Fruit fly (Drosophila melanogaster): Measurements from ENCODE around the gene Tgs1.
A peak's percentile ranks its signal among the peaks of the same experiment; 100 is the strongest.

Tgs1 gene

DNA sequence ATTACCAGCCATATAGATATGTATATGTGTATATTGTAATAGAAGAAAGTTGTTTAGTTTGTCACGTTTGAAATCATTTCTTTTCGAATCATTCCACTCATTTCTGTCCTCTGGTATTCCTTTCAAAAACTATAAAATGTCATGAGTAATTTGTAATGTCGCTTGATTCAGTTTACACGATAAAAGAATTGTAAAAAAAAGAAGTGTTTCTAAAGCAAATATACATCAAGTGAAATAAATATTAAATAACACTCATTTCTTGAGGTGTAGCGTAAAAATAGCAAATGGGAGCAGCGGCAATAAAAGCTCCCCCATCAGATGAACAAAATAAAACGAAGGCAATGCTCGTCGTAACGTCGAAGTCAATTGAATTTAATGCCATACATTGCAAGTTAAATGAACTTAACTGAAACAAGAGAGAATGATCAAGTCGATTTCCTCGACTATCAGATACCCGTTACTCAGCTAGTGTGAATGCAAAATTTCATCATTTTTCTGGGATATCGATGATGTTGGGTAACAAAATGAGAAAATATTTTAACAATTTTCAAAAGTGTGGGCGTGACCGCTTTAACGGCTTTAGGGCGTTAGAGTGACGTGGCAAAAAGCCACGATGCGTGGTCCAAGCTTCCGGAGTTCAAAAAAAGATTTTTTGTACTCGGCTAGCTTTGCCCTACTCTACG lies 40.1 kb downstream of the Tgs1 start (continued):
- TF ChIP-seq CG4318 (GFP tag; optimal IDR thresholded peaks at IDR 0.05) (no peak), Ets96B (tag; optimal IDR thresholded peaks at IDR 0.05) (peak; percentile 54), CG10669 (GFP tag; optimal IDR thresholded peaks at IDR 0.05) (peak; percentile 40), CG32006 (GFP tag; optimal IDR thresholded peaks at IDR 0.05) (peak; percentile 65), CG9139 (GFP tag; optimal IDR thresholded peaks at IDR 0.05) (no peak), ss (GFP tag; optimal IDR thresholded peaks at IDR 0.05) (peak in 1 of 2 experiments; percentile 28), Eip78C (GFP tag) (peak; percentile 89), CG10631 (GFP tag; optimal IDR thresholded peaks at IDR 0.05) (peak; percentile 9), net (GFP tag; optimal IDR thresholded peaks at IDR 0.05) (peak; percentile 43), salr (GFP tag; optimal IDR thresholded peaks at IDR 0.05) (peak; percentile 22 to 24), lz (GFP tag; optimal IDR thresholded peaks at IDR 0.05) (peak; percentile 18), CG6276 (GFP tag; optimal IDR thresholded peaks at IDR 0.05) (no peak), CG3032 (tag; optimal IDR thresholded peaks at IDR 0.05) (peak; percentile 28), dsx (GFP tag; optimal IDR thresholded peaks at IDR 0.05; ENCODE audit: poor library complexity, severe bottlenecking) (peak; percentile 11), Ets21C (GFP tag; optimal IDR thresholded peaks at IDR 0.05) (no peak)

DNA sequence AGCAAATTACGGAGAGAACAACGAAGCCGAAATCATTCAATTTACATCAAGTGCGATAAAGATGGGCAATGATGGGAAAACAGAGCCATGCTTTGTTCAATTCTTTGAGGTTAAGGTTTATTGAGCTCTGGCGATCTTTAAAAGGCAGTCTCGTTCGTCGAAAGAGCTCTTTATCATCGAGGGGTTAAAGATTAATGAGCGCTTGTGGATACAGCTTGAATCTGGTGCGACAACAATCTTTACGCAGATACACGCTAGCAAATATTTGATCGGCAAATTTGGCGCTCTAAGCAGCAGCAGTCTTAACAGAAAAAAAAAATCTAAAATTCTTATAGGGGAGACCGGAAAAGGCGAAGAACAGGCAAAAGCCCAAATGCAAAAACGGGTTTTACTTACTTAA lies 40.8 kb downstream of the Tgs1 start:
- TF ChIP-seq vri (GFP tag; optimal IDR thresholded peaks at IDR 0.05): peak; percentile 8
- no peak for TF ChIP-seq Blimp-1 (GFP tag; optimal IDR thresholded peaks at IDR 0.05)
- peak; percentile 71 for TF ChIP-seq fkh (GFP tag; optimal IDR thresholded peaks at IDR 0.05)
- TF ChIP-seq Eip78C (GFP tag): peak; percentile 40
- peak; percentile 97 for TF ChIP-seq svp (GFP tag)
- peak; percentile 39 for TF ChIP-seq Eip93F (GFP tag; optimal IDR thresholded peaks at IDR 0.05)

DNA sequence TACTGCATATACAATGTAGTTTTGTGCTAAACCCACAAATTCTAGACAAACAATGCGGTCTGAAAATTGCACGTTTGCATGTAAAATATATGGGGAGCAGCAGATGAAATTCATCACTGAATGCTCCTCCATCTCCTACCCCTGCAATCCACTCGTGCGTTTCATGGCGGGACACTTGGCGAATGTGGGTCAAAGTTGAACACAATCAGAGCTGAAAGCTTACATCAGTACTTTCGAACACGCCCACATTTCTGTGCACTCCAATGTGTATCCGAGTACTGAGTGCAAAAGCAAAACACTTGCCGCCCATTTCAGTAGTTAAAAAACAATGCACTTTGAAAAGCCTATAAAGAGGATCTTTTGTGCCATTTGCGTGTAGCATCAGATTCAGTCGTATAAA lies 41.4 kb downstream of the Tgs1 start:
- peak; percentile 18 for TF ChIP-seq Eip78C (GFP tag)
- TF ChIP-seq cyc (GFP tag; optimal IDR thresholded peaks at IDR 0.05): no peak
- TF ChIP-seq fd85E (GFP tag; optimal IDR thresholded peaks at IDR 0.05): no peak
- TF ChIP-seq svp (GFP tag): peak; percentile 76
- no peak for TF ChIP-seq Lpt (GFP tag; optimal IDR thresholded peaks at IDR 0.05)
- TF ChIP-seq salr (GFP tag; optimal IDR thresholded peaks at IDR 0.05): no peak
- TF ChIP-seq CG31627 (GFP tag; optimal IDR thresholded peaks at IDR 0.05): no peak
- TF ChIP-seq dsx (GFP tag; optimal IDR thresholded peaks at IDR 0.05; ENCODE audit: poor library complexity, severe bottlenecking): peak; percentile 49
- no peak for TF ChIP-seq CG1621 (tag; optimal IDR thresholded peaks at IDR 0.05)
- TF ChIP-seq fkh (GFP tag; optimal IDR thresholded peaks at IDR 0.05): no peak
- no peak for TF ChIP-seq Sox14 (GFP tag; optimal IDR thresholded peaks at IDR 0.05)
- TF ChIP-seq CG34406 (GFP tag; optimal IDR thresholded peaks at IDR 0.05): no peak
- TF ChIP-seq vri (GFP tag; optimal IDR thresholded peaks at IDR 0.05): no peak
- TF ChIP-seq Gug (GFP tag; IDR thresholded peaks at IDR 0.05): no peak
- TF ChIP-seq spab (GFP tag; optimal IDR thresholded peaks at IDR 0.05): no peak
- no peak for TF ChIP-seq CG6854 (GFP tag; optimal IDR thresholded peaks at IDR 0.05)
- no peak for TF ChIP-seq CG4318 (GFP tag; optimal IDR thresholded peaks at IDR 0.05)
- TF ChIP-seq Ets21C (GFP tag; optimal IDR thresholded peaks at IDR 0.05): no peak
- no peak for TF ChIP-seq CG32006 (GFP tag; optimal IDR thresholded peaks at IDR 0.05)
- TF ChIP-seq CG9139 (GFP tag; optimal IDR thresholded peaks at IDR 0.05): no peak
- no peak for TF ChIP-seq Hr38 (GFP tag; optimal IDR thresholded peaks at IDR 0.05)
- TF ChIP-seq Met (GFP tag; optimal IDR thresholded peaks at IDR 0.05): no peak

- no peak for TF ChIP-seq Ets21C (GFP tag; optimal IDR thresholded peaks at IDR 0.05)
- peak; percentile 56 for TF ChIP-seq achi (GFP tag; optimal IDR thresholded peaks at IDR 0.05)
- no peak for TF ChIP-seq Lpt (GFP tag; optimal IDR thresholded peaks at IDR 0.05)
- peak; percentile 40 for TF ChIP-seq Eip78C (GFP tag)
- TF ChIP-seq OdsH (GFP tag; optimal IDR thresholded peaks at IDR 0.05): peak; percentile 44
- TF ChIP-seq Gug (GFP tag; IDR thresholded peaks at IDR 0.05): peak; percentile 41; the same call in 1 of the 2 replicates
- peak; percentile 47; the same call in 1 of the 2 replicates for TF ChIP-seq CG15336 (GFP tag; IDR thresholded peaks at IDR 0.05)
- peak; percentile 33; the same call in 1 of the 2 replicates for TF ChIP-seq CG11294 (GFP tag; IDR thresholded peaks at IDR 0.05)
- peak; percentile 12 for TF ChIP-seq CG31627 (GFP tag; optimal IDR thresholded peaks at IDR 0.05)
- TF ChIP-seq acj6 (GFP tag; optimal IDR thresholded peaks at IDR 0.05): peak; percentile 12
- peak; percentile 4 for TF ChIP-seq CG7368 (GFP tag; optimal IDR thresholded peaks at IDR 0.05)
- no peak for TF ChIP-seq topi (GFP tag; optimal IDR thresholded peaks at IDR 0.05)
- peak; percentile 22 for TF ChIP-seq Eip75B (GFP tag; optimal IDR thresholded peaks at IDR 0.05)
- TF ChIP-seq esn (GFP tag; optimal IDR thresholded peaks at IDR 0.05): no peak
- TF ChIP-seq CG8319 (GFP tag; optimal IDR thresholded peaks at IDR 0.05): no peak
- TF ChIP-seq cyc (GFP tag; optimal IDR thresholded peaks at IDR 0.05): no peak
- peak; percentile 26 for TF ChIP-seq CG10669 (GFP tag; optimal IDR thresholded peaks at IDR 0.05)
- no peak for TF ChIP-seq Met (GFP tag; optimal IDR thresholded peaks at IDR 0.05)
Observed at dm6 chr3R:18297444-18298297, 42.3 kb downstream of the Tgs1 start.
